Worm (Caenorhabditis elegans): Measurements from ENCODE around the gene F59B1.2.

DNA sequence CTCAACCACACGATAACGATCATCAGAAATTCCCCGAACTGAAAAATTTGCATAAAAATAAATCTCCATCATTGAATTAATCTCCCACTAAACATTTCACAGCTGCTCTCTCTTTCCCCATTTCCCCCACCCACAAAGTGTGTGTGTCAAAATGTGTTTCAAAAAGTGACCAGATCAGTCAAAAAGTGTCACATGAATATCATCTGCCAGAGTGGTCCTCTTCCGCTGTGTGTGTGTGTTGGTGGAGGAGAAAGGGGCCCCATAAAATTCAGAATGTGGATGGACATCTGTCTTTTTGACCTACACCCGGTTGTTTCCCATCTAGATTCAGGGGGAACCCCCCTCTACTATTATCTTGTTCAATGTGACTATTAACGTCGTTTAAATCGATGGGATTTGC, 44.1 kb downstream of the F59B1.2 start:
- TF ChIP-seq W03F9.2 (tag; optimal IDR thresholded peaks at IDR 0.05) (no peak), him-1 (tag; optimal IDR thresholded peaks at IDR 0.05) (no peak)
